Fruit fly (Drosophila melanogaster) whole organism, embryonic: ENCODE measurements around the gene CG10005.

Experiments used
- Adf1 ChIP-seq: fragments of 200-800 bp; sonication (Bioruptor generic); IDR thresholded peaks from 2 replicates; pipeline ENCODE4 v1.3.6; 2022; ENCODE audit warnings: missing biosample characterization, missing genetic modification characterization
- Awh ChIP-seq: fragments of 200-800 bp; sonication (Bioruptor generic); IDR thresholded peaks from 2 replicates; pipeline ENCODE4, ENCODE4 v1.3.6; 2022; ENCODE audit warnings: missing biosample characterization, missing genetic modification characterization
- BtbVII ChIP-seq: fragments of 200-800 bp; sonication (Bioruptor generic); optimal IDR thresholded peaks from 3 replicates; lab custom pipeline; 2017; ENCODE audit warnings: missing biosample characterization, mild to moderate bottlenecking, missing genetic modification characterization
- CG15479 ChIP-seq: fragments of 200-800 bp; sonication (Bioruptor generic); optimal IDR thresholded peaks from 3 replicates; lab custom pipeline; 2019; ENCODE audit warnings: missing biosample characterization, mild to moderate bottlenecking, missing genetic modification characterization, moderate library complexity
- CG1603 ChIP-seq: fragments of 200-800 bp; sonication (Bioruptor generic); optimal IDR thresholded peaks from 2 replicates; lab custom pipeline; 2019; ENCODE audit warnings: missing biosample characterization, mild to moderate bottlenecking, missing genetic modification characterization, moderate library complexity
- CG1647 ChIP-seq: fragments of 200-800 bp; sonication (Bioruptor generic); optimal IDR thresholded peaks from 3 replicates; lab custom pipeline; 2016; ENCODE audit warnings: missing biosample characterization, missing genetic modification characterization
- CG17359 ChIP-seq: fragments of 200-800 bp; sonication (Bioruptor generic); optimal IDR thresholded peaks from 3 replicates; lab custom pipeline; 2018; ENCODE audit warnings: missing biosample characterization, mild to moderate bottlenecking, missing genetic modification characterization, moderate library complexity
- CG17385 ChIP-seq: fragments of 200-800 bp; sonication (Bioruptor generic); optimal IDR thresholded peaks from 3 replicates; lab custom pipeline; 2018; ENCODE audit warnings: missing biosample characterization, mild to moderate bottlenecking, missing genetic modification characterization
- CG34422 ChIP-seq: fragments of 200-800 bp; sonication (Bioruptor generic); IDR thresholded peaks from 3 replicates; pipeline ENCODE4 v1.3.6; 2022; ENCODE audit warnings: missing biosample characterization, missing genetic modification characterization
- CG4360 ChIP-seq: fragments of 200-800 bp; sonication (Bioruptor generic); IDR thresholded peaks from 2 replicates; pipeline ENCODE4 v1.3.6; 2022; ENCODE audit warnings: missing biosample characterization, missing genetic modification characterization
- CG4617 ChIP-seq: fragments of 200-800 bp; sonication (Bioruptor generic); optimal IDR thresholded peaks from 3 replicates; lab custom pipeline; 2016; ENCODE audit warnings: missing biosample characterization, missing genetic modification characterization, borderline replicate concordance
- CG7357 ChIP-seq: fragments of 200-800 bp; sonication (Bioruptor generic); IDR thresholded peaks from 3 replicates; pipeline ENCODE4 v1.3.6; 2022; ENCODE audit warnings: missing biosample characterization, missing genetic modification characterization
- CG8359 ChIP-seq: fragments of 200-800 bp; sonication (Bioruptor generic); optimal IDR thresholded peaks from 2 replicates; lab custom pipeline; 2017; ENCODE audit warnings: missing biosample characterization, mild to moderate bottlenecking, missing genetic modification characterization, borderline replicate concordance
- CG9932 ChIP-seq: fragments of 200-800 bp; sonication (Bioruptor generic); IDR thresholded peaks from 2 replicates; pipeline ENCODE4 v1.3.6; 2022; ENCODE audit warnings: missing biosample characterization, missing genetic modification characterization
- Camta ChIP-seq: fragments of 200-800 bp; sonication (Bioruptor generic); optimal IDR thresholded peaks from 2 replicates; lab custom pipeline; 2016; ENCODE audit warnings: missing biosample characterization, missing genetic modification characterization
- CrebB ChIP-seq: fragments of 200-800 bp; sonication (Bioruptor generic); optimal IDR thresholded peaks from 3 replicates; lab custom pipeline; 2018; ENCODE audit warnings: missing biosample characterization, mild to moderate bottlenecking, missing genetic modification characterization
- D ChIP-seq, 2 experiments: fragments of 200-800 bp in 1 of 2; fragments of >200 bp in 1 of 2; sonication (Bioruptor generic) in 1 of 2; optimal IDR thresholded peaks; 2 replicates in 1 of 2; 3 replicates in 1 of 2; lab custom pipeline; 2017; ENCODE audit warnings: mild to moderate bottlenecking in 1 of 2, missing biosample characterization in 1 of 2, missing genetic modification characterization in 1 of 2, missing genetic modification reagents in 1 of 2
- Drgx ChIP-seq: fragments of 200-800 bp; sonication (Bioruptor generic); IDR thresholded peaks from 2 replicates; pipeline ENCODE4 v1.3.6; 2022; ENCODE audit warnings: missing biosample characterization, missing genetic modification characterization
- E2f1 ChIP-seq: fragments of 200-800 bp; sonication (Bioruptor generic); IDR thresholded peaks from 2 replicates; pipeline ENCODE4 v1.3.6; 2022; ENCODE audit warnings: missing biosample characterization, missing genetic modification characterization
- Elba2 ChIP-seq: fragments of 200-800 bp; sonication (Bioruptor generic); optimal IDR thresholded peaks from 3 replicates; lab custom pipeline; 2016; ENCODE audit warnings: missing biosample characterization, missing genetic modification characterization
- Med ChIP-seq: fragments of 200-800 bp; sonication (Bioruptor generic); peaks from one replicate; lab custom pipeline; 2016; ENCODE audit warnings: missing biosample characterization, missing genetic modification characterization, mild to moderate bottlenecking, inconsistent platforms, moderate library complexity
- NK7.1 ChIP-seq: fragments of 200-800 bp; sonication (Bioruptor generic); optimal IDR thresholded peaks from 3 replicates; lab custom pipeline; 2016; ENCODE audit warnings: missing biosample characterization, missing genetic modification characterization
- Scr ChIP-seq: fragments of 200-800 bp; sonication (Bioruptor generic); IDR thresholded peaks from 2 replicates; pipeline ENCODE4 v1.3.6; 2022; ENCODE audit warnings: missing biosample characterization, missing genetic modification characterization; ENCODE audit not compliant: partially characterized antibody
- Xbp1 ChIP-seq: fragments of 200-800 bp; sonication (Bioruptor generic); optimal IDR thresholded peaks from 3 replicates; lab custom pipeline; 2016; ENCODE audit warnings: missing biosample characterization, mild to moderate bottlenecking, missing genetic modification characterization
- Xrp1 ChIP-seq: fragments of 200-800 bp; sonication (Bioruptor generic); IDR thresholded peaks from 2 replicates; pipeline ENCODE4 v1.3.6; 2022; ENCODE audit warnings: missing biosample characterization, missing genetic modification characterization
- ara ChIP-seq: fragments of 200-800 bp; sonication (Bioruptor generic); IDR thresholded peaks from 2 replicates; pipeline ENCODE4 v1.3.6; 2022; ENCODE audit warnings: missing biosample characterization, missing genetic modification characterization
- az2 ChIP-seq: fragments of 200-800 bp; sonication (Bioruptor generic); optimal IDR thresholded peaks from 3 replicates; lab custom pipeline; 2016; ENCODE audit warnings: missing biosample characterization, missing genetic modification characterization
- crc ChIP-seq: fragments of 200-800 bp; sonication (Bioruptor generic); optimal IDR thresholded peaks from 2 replicates; lab custom pipeline; 2016; ENCODE audit warnings: missing biosample characterization, missing genetic modification characterization
- danr ChIP-seq: fragments of 200-800 bp; sonication (Bioruptor generic); IDR thresholded peaks from 2 replicates; pipeline ENCODE4 v1.3.6; 2022; ENCODE audit warnings: missing biosample characterization, missing genetic modification characterization
- dmrt11E ChIP-seq: fragments of 200-800 bp; sonication (Bioruptor generic); optimal IDR thresholded peaks from 3 replicates; lab custom pipeline; 2018; ENCODE audit warnings: missing biosample characterization, mild to moderate bottlenecking, missing genetic modification characterization, moderate library complexity
- esg ChIP-seq: fragments of 200-800 bp; sonication (Bioruptor generic); conservative IDR thresholded peaks from 2 replicates; pipeline ENCODE4 v1.3.6; 2022; ENCODE audit warnings: missing biosample characterization, missing genetic modification characterization
- fd96Cb ChIP-seq: fragments of 200-800 bp; sonication (Bioruptor generic); optimal IDR thresholded peaks from 2 replicates; lab custom pipeline; 2018; ENCODE audit warnings: missing biosample characterization, mild to moderate bottlenecking, missing genetic modification characterization, moderate library complexity
- gfzf ChIP-seq: fragments of 200-800 bp; sonication (Bioruptor generic); optimal IDR thresholded peaks from 2 replicates; lab custom pipeline; 2016; ENCODE audit warnings: missing biosample characterization, mild to moderate bottlenecking, missing genetic modification characterization, moderate library complexity
- inv ChIP-seq: fragments of 200-800 bp; sonication (Bioruptor generic); IDR thresholded peaks from 2 replicates; pipeline ENCODE4 v1.3.6; 2022; ENCODE audit warnings: missing biosample characterization, missing genetic modification characterization; ENCODE audit not compliant: partially characterized antibody
- jumu ChIP-seq: fragments of 200-800 bp; sonication (Bioruptor generic); optimal IDR thresholded peaks from 3 replicates; lab custom pipeline; 2016; ENCODE audit warnings: missing biosample characterization, missing genetic modification characterization
- ken ChIP-seq: fragments of 200-800 bp; sonication (Bioruptor generic); IDR thresholded peaks from 3 replicates; pipeline ENCODE4 v1.3.6; 2022; ENCODE audit warnings: missing biosample characterization, missing genetic modification characterization
- knrl ChIP-seq: fragments of 200-800 bp; sonication (Bioruptor generic); IDR thresholded peaks from 3 replicates; pipeline ENCODE4 v1.3.6; 2022; ENCODE audit warnings: missing biosample characterization, missing genetic modification characterization; ENCODE audit not compliant: partially characterized antibody
- mirr ChIP-seq: fragments of 200-800 bp; sonication (Bioruptor generic); optimal IDR thresholded peaks from 3 replicates; lab custom pipeline; 2018; ENCODE audit warnings: missing biosample characterization, mild to moderate bottlenecking, missing genetic modification characterization
- nmo ChIP-seq: fragments of 200-800 bp; sonication (Bioruptor generic); optimal IDR thresholded peaks from 2 replicates; lab custom pipeline; 2018; ENCODE audit warnings: missing biosample characterization, mild to moderate bottlenecking, missing genetic modification characterization, moderate library complexity
- oc ChIP-seq: fragments of 200-800 bp; sonication (Bioruptor generic); optimal IDR thresholded peaks from 2 replicates; lab custom pipeline; 2018; ENCODE audit warnings: missing biosample characterization, mild to moderate bottlenecking, missing genetic modification characterization, moderate library complexity
- odd ChIP-seq: fragments of 200-800 bp; sonication (Bioruptor generic); optimal IDR thresholded peaks from 2 replicates; lab custom pipeline; 2017; ENCODE audit warnings: missing biosample characterization, mild to moderate bottlenecking, missing genetic modification characterization
- pan ChIP-seq, 4 experiments: fragments of >200 bp in 3 of 4; fragments of 200-800 bp in 1 of 4; sonication (Bioruptor generic) in 1 of 4; optimal IDR thresholded peaks in 3 of 4; IDR thresholded peaks in 1 of 4; 2 replicates each; pipeline versions ENCODE4 v1.3.6 to Lab custom; 2017 to 2022; ENCODE audit warnings: missing biosample characterization in 2 of 4, missing genetic modification characterization in 2 of 4, mixed read lengths in 1 of 4
- row ChIP-seq: fragments of 200-800 bp; sonication (Bioruptor generic); IDR thresholded peaks from 3 replicates; pipeline ENCODE4 v1.3.6; 2022; ENCODE audit warnings: missing biosample characterization, missing genetic modification characterization
- so ChIP-seq: fragments of 200-800 bp; sonication (Bioruptor generic); IDR thresholded peaks from 3 replicates; pipeline ENCODE4 v1.3.6; 2022; ENCODE audit warnings: missing biosample characterization, missing genetic modification characterization
- ssp ChIP-seq: fragments of 200-800 bp; sonication (Bioruptor generic); IDR thresholded peaks from 2 replicates; pipeline ENCODE4 v1.3.6; 2022; ENCODE audit warnings: missing biosample characterization, missing genetic modification characterization
- tap ChIP-seq: fragments of 200-800 bp; optimal IDR thresholded peaks from 3 replicates; lab custom pipeline; 2019; ENCODE audit warnings: missing biosample characterization, mild to moderate bottlenecking, missing genetic modification characterization, moderate library complexity
- tll ChIP-seq, 2 experiments: fragments of 200-800 bp in 1 of 2; fragments of >200 bp in 1 of 2; sonication (Bioruptor generic) in 1 of 2; optimal IDR thresholded peaks; 2 replicates each; lab custom pipeline; 2017 to 2019; ENCODE audit warnings: missing biosample characterization in 2 of 2, missing genetic modification characterization in 2 of 2, mild to moderate bottlenecking in 1 of 2, moderate library complexity in 1 of 2
- zen ChIP-seq: fragments of 200-800 bp; sonication (Bioruptor generic); optimal IDR thresholded peaks from 3 replicates; lab custom pipeline; 2018; ENCODE audit warnings: missing biosample characterization, mild to moderate bottlenecking, missing genetic modification characterization, moderate library complexity

The CG10005 gene

DNA sequence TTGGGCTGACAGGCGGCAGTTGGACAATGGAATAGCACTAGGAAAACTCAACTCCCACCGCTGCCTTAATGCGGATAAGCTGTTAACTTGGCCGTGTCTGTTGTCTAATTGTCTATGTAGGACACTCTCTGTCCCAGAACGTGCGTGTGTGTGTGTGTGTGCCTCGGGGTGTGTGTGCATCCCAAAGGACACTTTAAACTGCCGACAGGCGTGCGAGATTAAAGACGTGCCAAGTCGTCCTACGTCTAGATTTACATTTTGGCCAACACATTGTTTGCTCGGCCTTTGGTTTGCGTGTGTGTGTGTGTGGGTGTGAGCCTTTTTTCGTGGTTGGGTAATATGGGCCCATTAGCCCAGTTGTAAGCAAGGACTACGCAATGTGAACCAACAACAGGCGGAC, 21.1 kb upstream of the CG10005 start:
- TF ChIP-seq CG15479 (GFP tag; lab: Kevin White, UChicago) (no peak), Xrp1 (GFP tag; lab: Robert Waterston, UW) (no peak), Med (GFP tag; lab: Kevin White, UChicago) (peak; percentile 56), tll (GFP tag; optimal IDR thresholded peaks at IDR 0.05; lab: Kevin White, UChicago) (peak in 1 of 2 experiments; percentile 68), zen (peak; percentile 74), jumu (no peak), inv (GFP tag; lab: Robert Waterston, UW) (no peak), tap (no peak), dmrt11E (tag; lab: Kevin White, UChicago) (no peak), CG9932 (GFP tag; lab: Robert Waterston, UW) (no peak), CG4360 (no peak), gfzf (GFP tag; lab: Kevin White, UChicago) (no peak), az2 (no peak), Xbp1 (GFP tag; lab: Kevin White, UChicago) (no peak), BtbVII (GFP tag; lab: Kevin White, UChicago) (no peak), D (optimal IDR thresholded peaks at IDR 0.05; lab: Kevin White, UChicago) (peak; percentile 8), D (GFP tag; optimal IDR thresholded peaks at IDR 0.05; lab: Kevin White, UChicago) (no peak), so (no peak), oc (tag; lab: Kevin White, UChicago) (no peak), pan (optimal IDR thresholded peaks at IDR 0.05; lab: Kevin White, UChicago) (no peak), pan (GFP tag; optimal IDR thresholded peaks at IDR 0.05 in 1 of 2, IDR thresholded peaks at IDR 0.05 in 1 of 2) (no peak), danr (GFP tag; lab: Robert Waterston, UW) (no peak), E2f1 (no peak)

DNA sequence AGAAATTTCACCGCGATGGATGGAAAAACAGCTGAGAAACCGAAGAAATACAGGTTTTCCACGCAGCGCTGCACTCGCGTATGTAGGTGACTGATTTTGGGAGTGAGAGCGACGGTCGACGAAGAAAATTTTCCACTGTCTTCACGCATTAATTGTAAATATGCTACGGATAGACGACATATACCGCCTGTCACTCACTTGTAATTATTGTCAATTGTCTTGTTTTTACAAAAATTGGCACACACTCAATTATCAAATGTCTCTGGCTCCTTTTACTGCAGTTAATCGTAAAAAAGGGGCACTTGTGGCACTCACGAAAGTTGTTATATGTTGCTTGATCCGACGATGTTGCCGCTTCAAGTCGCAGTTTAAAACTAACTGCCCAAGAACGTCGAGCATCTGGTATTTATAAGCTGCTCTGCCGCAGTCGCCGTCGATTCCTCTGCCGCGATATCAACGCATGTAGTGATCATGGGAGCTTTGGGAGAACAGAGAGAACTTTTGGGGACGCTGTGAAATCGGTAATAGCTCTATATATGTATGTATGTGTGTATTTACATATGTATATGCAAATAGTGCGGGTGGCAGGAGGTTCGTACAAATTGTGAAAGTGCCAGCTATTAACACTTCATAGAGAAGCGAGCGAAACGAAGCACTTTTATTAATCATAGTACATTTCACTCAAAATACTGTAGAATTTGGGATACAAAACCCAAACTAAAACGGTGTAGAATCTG, 16.1 kb upstream of the CG10005 start, which contains the start of gene mfas:
mfas (minus strand) TSS at position 382 of the 737 bp plus-strand sequence.
- TF ChIP-seq Xrp1 (GFP tag; lab: Robert Waterston, UW) = peak; percentile 16
- peak; percentile 29 for TF ChIP-seq mirr
- no peak for TF ChIP-seq CG8359 (GFP tag; lab: Kevin White, UChicago)
- TF ChIP-seq esg (GFP tag; lab: Robert Waterston, UW) = no peak
- no peak for TF ChIP-seq odd
- TF ChIP-seq CG7357 (GFP tag; lab: Robert Waterston, UW) = no peak
- no peak for TF ChIP-seq nmo
- TF ChIP-seq CG17359 = peak; percentile 34
- TF ChIP-seq Scr = no peak
- TF ChIP-seq Camta (GFP tag; lab: Kevin White, UChicago) = no peak
- no peak for TF ChIP-seq knrl (GFP tag; lab: Robert Waterston, UW)
- TF ChIP-seq Awh = 0 out of 2 replicates have a peak, but pooled peaks have one; percentile 31
- no peak for TF ChIP-seq ken (GFP tag; lab: Robert Waterston, UW)
- no peak for TF ChIP-seq CG17385
- no peak for TF ChIP-seq ssp
- TF ChIP-seq crc (GFP tag; lab: Kevin White, UChicago) = peak; percentile 7
- TF ChIP-seq CrebB (tag; lab: Kevin White, UChicago) = no peak
- peak; percentile 35 for TF ChIP-seq CG1603
- TF ChIP-seq CG4617 (GFP tag; lab: Kevin White, UChicago) = no peak
- peak; percentile 42; the same call in 1 of the 2 replicates for TF ChIP-seq Drgx (GFP tag; lab: Robert Waterston, UW)
- 0 out of 2 replicates have a peak, but pooled peaks have one; percentile 6 for TF ChIP-seq ara (GFP tag; lab: Robert Waterston, UW)
- TF ChIP-seq fd96Cb = no peak
- TF ChIP-seq CG34422 (GFP tag; lab: Robert Waterston, UW) = no peak; the same call in 2 of the 3 replicates
- no peak for TF ChIP-seq Elba2 (GFP tag; lab: Kevin White, UChicago)
- peak; percentile 89 for TF ChIP-seq Adf1 (GFP tag; lab: Robert Waterston, UW)
- TF ChIP-seq CG1647 = peak; percentile 17
- no peak for TF ChIP-seq NK7.1
- TF ChIP-seq row = no peak
